Worm (Caenorhabditis elegans): Measurements from ENCODE around the gene Y51H7C.12.
"Not testable (repeated sequence)": the region's sequence is repeated elsewhere in the genome, so short reads cannot be mapped to it uniquely, and the experiment has no call there.

Gene Y51H7C.12

DNA sequence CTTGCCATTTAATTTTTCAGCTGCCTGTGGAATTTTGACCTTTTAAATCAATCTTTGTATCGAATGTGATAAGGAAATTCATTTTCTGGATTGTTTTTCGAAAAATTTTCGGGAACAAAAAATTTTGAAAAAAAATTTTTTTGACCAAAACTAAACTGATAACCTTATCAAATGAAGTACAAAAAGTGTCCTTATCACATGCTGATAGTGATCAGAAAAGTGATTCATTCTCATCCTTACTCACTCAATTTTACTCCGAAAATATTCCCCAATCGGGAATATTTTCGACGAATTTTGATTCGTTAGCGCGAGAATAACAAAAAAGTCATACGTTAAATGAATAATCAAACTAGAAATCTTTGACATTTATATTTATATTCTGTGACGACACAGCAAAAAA, 28.8 kb upstream of the Y51H7C.12 start:
- TF ChIP-seq Y22D7AL.16 (tag; optimal IDR thresholded peaks at IDR 0.05) (no peak), unc-42 (tag; optimal IDR thresholded peaks at IDR 0.05) (no peak), elt-2 (tag; optimal IDR thresholded peaks at IDR 0.05) (peak; percentile 85), lin-11 (tag; optimal IDR thresholded peaks at IDR 0.05) (no peak), nhr-11 (tag; optimal IDR thresholded peaks at IDR 0.05) (no peak)

DNA sequence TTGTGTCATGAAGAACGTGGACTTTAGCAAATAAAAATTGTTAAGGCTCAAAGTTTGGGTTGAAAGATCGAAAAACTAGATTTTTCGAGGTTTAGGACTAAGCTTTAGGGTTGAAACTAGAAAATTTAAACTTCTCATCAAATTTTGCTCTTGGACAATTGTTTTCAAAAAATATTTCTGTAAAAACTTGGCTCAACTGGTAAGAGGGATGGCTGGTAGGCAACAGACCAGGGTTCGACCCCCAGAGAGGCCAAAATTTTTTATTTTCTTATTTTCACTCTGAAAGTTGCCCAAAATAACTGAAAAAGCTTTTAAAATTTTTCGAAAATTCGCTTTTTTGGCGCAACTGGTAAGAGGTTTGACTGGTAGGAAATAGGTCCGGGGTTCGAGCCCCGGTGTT, 28.3 kb upstream of the Y51H7C.12 start:
- TF ChIP-seq ztf-16 (tag; optimal IDR thresholded peaks at IDR 0.05) (no peak), unc-3 (GFP tag; conservative IDR thresholded peaks at IDR 0.05) (no peak), unc-3 (tag; optimal IDR thresholded peaks at IDR 0.05) (no peak)

DNA sequence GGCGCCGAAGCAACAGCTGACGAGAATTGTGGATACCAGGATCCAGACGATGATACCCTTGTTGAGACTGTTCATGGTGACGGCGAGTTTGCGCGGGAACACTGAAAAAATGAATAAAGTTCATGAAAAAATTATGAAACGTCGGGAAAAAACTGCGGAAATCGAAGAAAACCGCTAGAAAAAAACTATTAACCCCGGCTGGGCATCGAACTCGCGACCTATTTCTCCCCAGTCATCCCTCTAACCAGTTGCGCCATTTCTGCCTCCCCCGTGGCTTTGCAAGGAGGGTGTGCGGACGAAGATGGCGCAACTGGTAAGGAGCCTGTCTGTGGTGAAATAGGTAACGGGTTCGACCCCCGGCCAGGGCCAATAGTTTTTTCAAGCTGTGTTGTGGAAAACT, 26.9 kb upstream of the Y51H7C.12 start, which contains the start of gene H17B01.5:
Gene H17B01.5, minus strand, starts transcription at position 101 of the 400 bp plus-strand sequence.
- TF ChIP-seq ceh-48 (tag; optimal IDR thresholded peaks at IDR 0.05) = no peak
- no peak for TF ChIP-seq nfya-1 (tag; optimal IDR thresholded peaks at IDR 0.05)
- no peak for TF ChIP-seq K09A11.1 (tag; optimal IDR thresholded peaks at IDR 0.05; ENCODE audit: insufficient read depth)
- no peak for TF ChIP-seq C38D4.7 (GFP tag; optimal IDR thresholded peaks at IDR 0.05)
- TF ChIP-seq rnt-1 (tag; optimal IDR thresholded peaks at IDR 0.05) = no peak
- no peak for TF ChIP-seq tbx-2 (tag; optimal IDR thresholded peaks at IDR 0.05)
- TF ChIP-seq odd-2 (tag; optimal IDR thresholded peaks at IDR 0.05) = no peak
- TF ChIP-seq ceh-9 (tag; optimal IDR thresholded peaks at IDR 0.05) = no peak
- TF ChIP-seq tbx-7 (tag; optimal IDR thresholded peaks at IDR 0.05) = no peak
- no peak for TF ChIP-seq ceh-30 (tag; optimal IDR thresholded peaks at IDR 0.05)
- TF ChIP-seq ahr-1 (tag; optimal IDR thresholded peaks at IDR 0.05) = no peak
- no peak for TF ChIP-seq hlh-8 (tag; optimal IDR thresholded peaks at IDR 0.05)

DNA sequence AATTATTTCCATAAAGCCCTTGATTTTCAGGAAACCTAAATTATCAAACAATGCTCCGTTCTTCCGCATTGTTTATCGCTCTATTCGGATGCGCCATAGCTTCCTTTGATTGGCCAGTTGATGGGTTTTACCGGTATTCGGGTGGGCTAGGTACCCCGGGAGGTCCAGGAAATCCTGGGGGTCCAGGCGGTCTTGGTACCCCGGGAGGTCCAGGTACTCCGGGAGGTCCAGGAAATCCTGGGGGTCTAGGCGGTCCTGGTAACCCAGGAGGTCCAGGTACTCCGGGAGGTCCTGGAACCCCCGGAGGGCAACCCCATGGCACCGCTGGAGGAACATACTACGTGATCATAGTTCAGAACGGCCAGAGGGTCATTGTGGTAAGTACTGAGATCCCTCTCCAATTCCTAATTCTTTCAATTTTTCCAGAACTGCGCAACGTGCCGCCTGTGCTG, 24.0 kb upstream of the Y51H7C.12 start, which contains the start of gene H17B01.2:
Gene H17B01.2, plus strand, starts transcription at position 51 of the 452 bp plus-strand sequence.
- TF ChIP-seq ztf-16 (tag; optimal IDR thresholded peaks at IDR 0.05) = no peak
- TF ChIP-seq ceh-31 (tag; optimal IDR thresholded peaks at IDR 0.05) = no peak
- no peak for TF ChIP-seq dve-1 (tag; optimal IDR thresholded peaks at IDR 0.05)
- TF ChIP-seq fax-1 (tag; optimal IDR thresholded peaks at IDR 0.05) = no peak
- TF ChIP-seq che-1 (tag; optimal IDR thresholded peaks at IDR 0.05) = no peak
- no peak for TF ChIP-seq lin-11 (tag; optimal IDR thresholded peaks at IDR 0.05)
- TF ChIP-seq ceh-14 (tag; optimal IDR thresholded peaks at IDR 0.05) = no peak
- no peak for TF ChIP-seq eyg-1 (tag; optimal IDR thresholded peaks at IDR 0.05)

DNA sequence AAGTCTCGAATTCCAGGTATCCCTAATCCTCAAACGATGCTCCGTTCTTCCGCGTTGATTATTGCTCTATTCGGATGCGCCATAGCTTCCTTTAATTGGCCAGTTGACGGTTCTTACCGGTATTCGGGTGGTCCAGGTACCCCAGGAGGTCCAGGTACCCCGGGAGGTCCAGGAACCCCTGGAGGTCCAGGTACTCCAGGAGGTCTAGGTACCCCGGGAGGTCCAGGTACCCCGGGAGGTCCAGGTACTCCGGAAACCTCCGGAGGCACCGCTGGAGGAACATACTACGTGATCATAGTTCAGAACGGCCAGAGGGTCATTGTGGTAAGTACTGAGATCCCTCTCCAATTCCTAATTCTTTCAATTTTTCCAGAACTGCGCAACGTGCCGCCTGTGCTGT, 21.2 kb upstream of the Y51H7C.12 start, which contains the start of gene Y51H7C.1:
Gene Y51H7C.1, plus strand, starts transcription at position 17 of the 400 bp plus-strand sequence.
- not testable (repeated sequence) for TF ChIP-seq ceh-22, lin-11, ahr-1 (tag; optimal IDR thresholded peaks at IDR 0.05)

DNA sequence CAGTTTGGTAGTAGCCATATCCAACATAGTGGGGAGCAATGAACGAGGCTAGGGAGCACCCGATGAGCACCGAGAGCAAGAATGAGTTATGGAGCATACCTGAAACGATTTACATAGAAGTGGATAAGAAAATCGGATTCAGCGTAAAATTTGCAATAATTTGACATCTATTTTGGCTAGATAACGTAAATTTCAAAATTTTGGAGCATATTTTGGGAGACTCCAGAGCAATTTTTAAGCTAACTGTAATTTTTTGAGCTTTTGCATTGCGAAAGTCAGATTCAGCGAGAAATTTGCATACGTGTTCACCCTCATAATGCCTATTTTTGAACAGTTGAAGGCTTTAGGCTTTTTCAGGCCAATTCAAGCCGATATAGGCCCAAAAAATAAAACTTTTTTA, 19.9 kb upstream of the Y51H7C.12 start, which contains the start of gene Y51H7C.13:
Gene Y51H7C.13, minus strand, starts transcription at position 101 of the 400 bp plus-strand sequence.
- no peak for TF ChIP-seq hlh-30 (tag; optimal IDR thresholded peaks at IDR 0.05; ENCODE audit: insufficient read depth)
- TF ChIP-seq ceh-34 (tag; optimal IDR thresholded peaks at IDR 0.05) = no peak
- no peak for TF ChIP-seq ceh-22 (tag; optimal IDR thresholded peaks at IDR 0.05)
- no peak for TF ChIP-seq syd-9 (tag; optimal IDR thresholded peaks at IDR 0.05)
- no peak for TF ChIP-seq ceh-48 (tag; optimal IDR thresholded peaks at IDR 0.05)
- no peak for TF ChIP-seq madf-2 (tag; optimal IDR thresholded peaks at IDR 0.05)

Data from whole organism, late embryonic.